Worm (Caenorhabditis elegans) whole organism, young adult: Measurements from ENCODE around the gene vha-14.

ENCODE experiments used
- K11D2.4 ChIP-seq: fragments of 200-800 bp; sonication (Bioruptor generic); IDR thresholded peaks from 2 replicates; pipeline ENCODE4 v1.3.6; 2022; ENCODE audit warnings: missing genetic modification reagents, missing genetic modification characterization, missing compliant biosample characterization
- ceh-27 ChIP-seq: fragments of 200-800 bp; sonication (Bioruptor generic); optimal IDR thresholded peaks from 2 replicates; lab custom pipeline; 2018; ENCODE audit warnings: mild to moderate bottlenecking, missing genetic modification characterization, moderate library complexity, missing compliant biosample characterization
- zfh-2 ChIP-seq: fragments of 200-800 bp; sonication (Bioruptor generic); conservative IDR thresholded peaks from 2 replicates; pipeline ENCODE4 v1.3.6; 2022; ENCODE audit warnings: missing genetic modification reagents, missing genetic modification characterization, missing compliant biosample characterization

DNA sequence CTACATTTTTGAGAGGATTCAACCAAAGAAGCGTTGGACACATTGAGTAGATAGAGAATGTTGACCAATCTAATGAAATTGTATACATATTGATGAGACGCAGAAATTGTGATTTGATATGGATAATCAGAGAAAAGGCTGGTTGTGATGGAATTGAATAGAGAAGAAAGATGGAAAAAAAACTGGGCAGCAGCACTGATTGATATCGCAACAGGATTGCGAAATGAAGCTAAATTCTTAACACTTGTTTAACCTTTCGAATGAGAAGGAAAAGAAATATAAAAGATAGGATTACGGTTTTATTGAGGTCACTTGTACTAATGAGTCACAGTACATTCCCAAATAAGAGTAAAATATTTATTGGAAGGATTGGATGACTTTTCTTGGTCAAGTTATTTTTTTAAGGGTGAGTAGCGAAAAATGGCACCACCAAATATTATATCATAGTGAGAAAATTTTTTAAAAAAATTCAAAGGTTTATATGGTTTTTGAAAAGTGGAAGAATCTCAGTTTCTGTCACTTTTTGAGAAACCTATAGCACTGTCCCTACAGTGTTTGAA, 5.7 kb upstream of the vha-14 start:
- TF ChIP-seq ceh-27 (GFP tag; lab: Kevin White, UChicago) (no peak), zfh-2 (no peak), K11D2.4 (GFP tag; lab: Robert Waterston, UW) (no peak)
